Fruit fly (Drosophila melanogaster) whole organism, wandering third instar larva: ENCODE data around the gene Sap47.

ENCODE experiments used
- Hr78 ChIP-seq: fragments of >200 bp; optimal IDR thresholded peaks from 2 replicates; lab custom pipeline; 2017; ENCODE audit warnings: missing biosample characterization, missing genetic modification characterization
- Myc ChIP-seq: fragments of >200 bp; optimal IDR thresholded peaks from 2 replicates; lab custom pipeline; 2017
- usp ChIP-seq: fragments of >200 bp; optimal IDR thresholded peaks from 2 replicates; lab custom pipeline; 2017; ENCODE audit warnings: missing biosample characterization, missing genetic modification characterization

- TF ChIP-seq Myc (lab: Kevin White, UChicago): no peak
- TF ChIP-seq usp (GFP tag; lab: Kevin White, UChicago): no peak
- no peak for TF ChIP-seq Hr78 (GFP tag; lab: Kevin White, UChicago)
These were observed 13.2 kb upstream of the Sap47 start for dm6 chr3R:15921747-15922146.
